Fruit fly (Drosophila melanogaster) whole organism, pupa: ENCODE data around the gene CG32365.

Experiments used
- CG10348 ChIP-seq: fragments of 200-800 bp; sonication (Bioruptor generic); IDR thresholded peaks from 2 replicates; pipeline ENCODE4 v1.3.6; 2022; ENCODE audit warnings: missing biosample characterization, missing genetic modification characterization
- CG12605 ChIP-seq: fragments of 200-800 bp; sonication (Bioruptor generic); IDR thresholded peaks from 2 replicates; pipeline ENCODE4 v1.3.6; 2022; ENCODE audit warnings: missing biosample characterization, missing genetic modification characterization
- CG13204 ChIP-seq: fragments of 200-800 bp; sonication (Bioruptor generic); optimal IDR thresholded peaks from 2 replicates; lab custom pipeline; 2018; ENCODE audit warnings: missing biosample characterization, mild to moderate bottlenecking, missing genetic modification characterization, moderate library complexity
- CG14655 ChIP-seq: fragments of 200-800 bp; sonication (Bioruptor generic); optimal IDR thresholded peaks from 3 replicates; lab custom pipeline; 2017; ENCODE audit warnings: mild to moderate bottlenecking, missing biosample characterization, missing genetic modification reagents, missing genetic modification characterization
- CG15710 ChIP-seq: fragments of 200-800 bp; sonication (Bioruptor generic); optimal IDR thresholded peaks from 2 replicates; lab custom pipeline; 2018; ENCODE audit warnings: missing biosample characterization, mild to moderate bottlenecking, missing genetic modification characterization, moderate library complexity
- CG17806 ChIP-seq: fragments of 200-800 bp; sonication (Bioruptor generic); optimal IDR thresholded peaks from 2 replicates; lab custom pipeline; 2018; ENCODE audit warnings: missing biosample characterization, mild to moderate bottlenecking, missing genetic modification characterization, moderate library complexity
- CG32121 ChIP-seq: fragments of 200-800 bp; sonication (Bioruptor generic); IDR thresholded peaks from 2 replicates; pipeline ENCODE4 v1.3.6; 2022; ENCODE audit warnings: missing biosample characterization, missing genetic modification characterization
- CG34367 ChIP-seq: fragments of 200-800 bp; sonication (Bioruptor generic); optimal IDR thresholded peaks from 2 replicates; lab custom pipeline; 2018; ENCODE audit warnings: missing biosample characterization, mild to moderate bottlenecking, missing genetic modification characterization
- CG4496 ChIP-seq: fragments of 200-800 bp; sonication (Bioruptor generic); IDR thresholded peaks from 3 replicates; pipeline ENCODE4 v1.3.6; 2022; ENCODE audit warnings: missing biosample characterization, missing genetic modification characterization
- CG8159 ChIP-seq: fragments of 200-800 bp; sonication (Bioruptor generic); optimal IDR thresholded peaks from 3 replicates; lab custom pipeline; 2018; ENCODE audit warnings: missing biosample characterization, mild to moderate bottlenecking, missing genetic modification characterization, moderate library complexity
- CG8301 ChIP-seq: fragments of 200-800 bp; sonication (Bioruptor generic); optimal IDR thresholded peaks from 2 replicates; lab custom pipeline; 2018; ENCODE audit warnings: missing biosample characterization, mild to moderate bottlenecking, missing genetic modification characterization
- CG9948 ChIP-seq: fragments of 200-800 bp; sonication (Bioruptor generic); optimal IDR thresholded peaks from 2 replicates; lab custom pipeline; 2018; ENCODE audit warnings: missing biosample characterization, mild to moderate bottlenecking, missing genetic modification characterization, moderate library complexity
- D1 ChIP-seq: fragments of 200-800 bp; sonication (Bioruptor generic); optimal IDR thresholded peaks from 2 replicates; lab custom pipeline; 2018; ENCODE audit warnings: missing biosample characterization, mild to moderate bottlenecking, missing genetic modification characterization, moderate library complexity
- EcR ChIP-seq: fragments of 200-800 bp; sonication (Bioruptor generic); optimal IDR thresholded peaks from 3 replicates; lab custom pipeline; 2019; ENCODE audit warnings: missing biosample characterization, missing genetic modification characterization, mild to moderate bottlenecking, moderate library complexity, missing genetic modification reagents
- Ets98B ChIP-seq: fragments of 200-800 bp; sonication (Bioruptor generic); IDR thresholded peaks from 2 replicates; pipeline ENCODE4 v1.3.6; 2022; ENCODE audit warnings: missing biosample characterization, missing genetic modification characterization
- Pif1A ChIP-seq: fragments of 200-800 bp; sonication (Bioruptor generic); optimal IDR thresholded peaks from 3 replicates; lab custom pipeline; 2016; ENCODE audit warnings: missing biosample characterization, missing genetic modification characterization
- Pif1B ChIP-seq: fragments of 200-800 bp; sonication (Bioruptor generic); optimal IDR thresholded peaks from 3 replicates; lab custom pipeline; 2016; ENCODE audit warnings: missing biosample characterization, missing genetic modification characterization
- Snoo ChIP-seq: fragments of 200-800 bp; sonication (Bioruptor generic); optimal IDR thresholded peaks from 3 replicates; lab custom pipeline; 2017; ENCODE audit warnings: missing biosample characterization, mild to moderate bottlenecking, missing genetic modification characterization, inconsistent platforms
- fd96Ca ChIP-seq: fragments of 200-800 bp; sonication (Bioruptor generic); IDR thresholded peaks from 3 replicates; pipeline ENCODE4 v1.3.6; 2022; ENCODE audit warnings: missing biosample characterization, missing genetic modification characterization
- gl ChIP-seq: fragments of 200-800 bp; sonication (Bioruptor generic); optimal IDR thresholded peaks from 2 replicates; lab custom pipeline; 2018; ENCODE audit warnings: missing biosample characterization, mild to moderate bottlenecking, missing genetic modification characterization
- rn ChIP-seq: fragments of 200-800 bp; sonication (Bioruptor generic); IDR thresholded peaks from 2 replicates; pipeline ENCODE4 v1.3.6; 2022; ENCODE audit warnings: missing biosample characterization, missing genetic modification characterization

The CG32365 gene

DNA sequence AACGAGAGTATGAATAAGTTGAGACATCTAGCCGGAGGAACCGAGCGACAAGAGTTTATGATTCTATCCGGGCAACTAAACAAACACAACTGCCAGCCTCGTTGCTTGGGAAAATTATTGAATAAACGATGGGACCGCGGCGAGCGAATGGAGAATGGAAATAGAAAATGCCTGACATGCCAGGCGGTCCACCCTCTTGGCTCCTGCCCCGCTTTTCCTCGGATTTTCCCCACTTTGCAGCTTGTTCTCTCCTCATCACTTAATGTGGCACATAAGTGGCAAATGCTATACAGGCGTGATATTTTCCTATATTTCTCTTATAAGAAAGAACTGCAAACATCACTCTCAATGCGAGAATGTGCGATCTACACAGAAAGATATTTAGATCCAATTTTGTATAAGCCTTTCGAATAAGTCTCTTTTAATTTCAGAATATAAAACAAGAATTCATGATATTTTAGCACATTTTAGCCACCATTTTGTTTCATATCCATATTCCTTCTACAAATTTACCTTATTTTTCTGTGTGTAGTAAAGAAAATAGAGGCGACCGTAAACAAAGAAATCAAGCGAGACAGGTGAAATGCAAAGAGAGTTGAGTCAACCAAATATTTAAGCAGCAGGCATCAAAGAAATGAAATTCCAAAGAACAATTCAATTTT, 34.8 kb downstream of the CG32365 start:
- TF ChIP-seq CG14655 (GFP tag; lab: Kevin White, UChicago) (peak; percentile 82), CG12605 (GFP tag; lab: Robert Waterston, UW) (peak; percentile 58; the same call in 1 of the 2 replicates), CG13204 (GFP tag; lab: Kevin White, UChicago) (no peak), fd96Ca (no peak), Ets98B (GFP tag; lab: Robert Waterston, UW) (peak; percentile 83), EcR (GFP tag; lab: Kevin White, UChicago) (no peak), CG4496 (GFP tag; lab: Robert Waterston, UW) (peak; percentile 79; the same call in 2 of the 3 replicates), Pif1B (GFP tag; lab: Kevin White, UChicago) (peak; percentile 51), CG8301 (tag; lab: Kevin White, UChicago) (peak; percentile 82), rn (GFP tag; lab: Robert Waterston, UW) (0 out of 2 replicates have a peak, but pooled peaks have one; percentile 14), CG32121 (GFP tag; lab: Robert Waterston, UW) (peak; percentile 79), Pif1A (GFP tag; lab: Kevin White, UChicago) (peak; percentile 71), gl (no peak)

DNA sequence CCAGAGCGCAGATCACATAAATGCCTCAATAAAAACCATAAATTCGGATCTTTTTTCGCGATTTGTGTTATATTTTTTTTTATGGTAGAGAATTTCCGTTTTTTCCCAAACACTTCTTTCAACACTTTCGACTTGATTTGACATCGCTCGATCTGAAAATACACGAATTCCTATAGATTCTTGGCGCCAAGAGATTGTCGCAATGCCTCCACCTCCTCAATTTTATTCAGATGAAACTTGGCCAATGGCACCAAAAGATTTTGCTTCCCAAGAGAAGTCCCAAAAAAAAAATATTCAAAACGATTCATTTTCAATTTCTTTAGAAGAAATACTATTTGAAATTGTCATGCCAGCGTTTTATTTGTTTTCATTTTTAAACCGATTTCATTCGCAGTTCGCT, 35.7 kb downstream of the CG32365 start:
- TF ChIP-seq fd96Ca, result no peak
- TF ChIP-seq gl, result no peak
- TF ChIP-seq CG34367, result no peak
- no peak for TF ChIP-seq CG12605 (GFP tag; lab: Robert Waterston, UW)
- no peak for TF ChIP-seq Pif1B (GFP tag; lab: Kevin White, UChicago)
- TF ChIP-seq Ets98B (GFP tag; lab: Robert Waterston, UW), result no peak
- no peak for TF ChIP-seq CG14655 (GFP tag; lab: Kevin White, UChicago)
- TF ChIP-seq EcR (GFP tag; lab: Kevin White, UChicago), result no peak
- no peak for TF ChIP-seq CG15710
- no peak for TF ChIP-seq Snoo (tag; lab: Kevin White, UChicago)
- TF ChIP-seq, all 21 proteins: peak for 0

DNA sequence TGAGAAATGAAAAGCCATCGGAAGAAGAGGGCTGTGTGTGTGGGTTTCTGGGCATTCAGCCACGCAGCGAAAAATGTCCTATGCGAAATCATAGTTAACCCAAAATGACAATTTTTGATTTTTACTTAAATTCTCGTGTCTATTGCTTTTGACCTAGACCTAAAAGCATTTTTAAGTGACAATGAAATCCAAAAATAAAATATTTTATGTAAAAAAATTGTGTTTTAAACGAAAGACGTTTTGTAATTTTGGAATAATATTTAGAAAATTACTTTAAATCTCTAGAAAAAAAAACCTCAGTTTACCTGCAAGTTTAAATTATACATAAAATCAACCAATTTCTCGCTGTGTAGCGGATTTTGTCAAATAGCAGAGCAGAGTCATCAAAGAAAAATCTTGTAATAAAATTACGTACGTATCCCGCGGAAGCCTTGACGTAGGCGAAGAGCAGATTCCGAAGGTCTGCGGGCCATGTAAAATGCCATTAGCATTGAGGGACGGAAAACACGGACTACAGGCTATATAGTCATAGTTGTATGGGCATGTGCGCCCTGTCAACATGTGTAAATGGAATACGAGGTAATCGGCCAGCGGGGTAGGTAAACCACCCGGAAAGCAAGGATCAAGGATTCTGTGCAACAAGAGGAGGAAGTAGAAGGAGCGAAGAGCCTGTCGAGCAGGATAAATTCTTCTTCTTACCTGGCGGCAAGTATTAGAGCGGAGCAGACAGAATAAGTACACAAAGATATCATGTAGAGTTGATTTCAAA, 41.0 kb downstream of the CG32365 start:
- TF ChIP-seq CG14655 (GFP tag; lab: Kevin White, UChicago), result peak; percentile 24
- TF ChIP-seq CG8301 (tag; lab: Kevin White, UChicago), result no peak

DNA sequence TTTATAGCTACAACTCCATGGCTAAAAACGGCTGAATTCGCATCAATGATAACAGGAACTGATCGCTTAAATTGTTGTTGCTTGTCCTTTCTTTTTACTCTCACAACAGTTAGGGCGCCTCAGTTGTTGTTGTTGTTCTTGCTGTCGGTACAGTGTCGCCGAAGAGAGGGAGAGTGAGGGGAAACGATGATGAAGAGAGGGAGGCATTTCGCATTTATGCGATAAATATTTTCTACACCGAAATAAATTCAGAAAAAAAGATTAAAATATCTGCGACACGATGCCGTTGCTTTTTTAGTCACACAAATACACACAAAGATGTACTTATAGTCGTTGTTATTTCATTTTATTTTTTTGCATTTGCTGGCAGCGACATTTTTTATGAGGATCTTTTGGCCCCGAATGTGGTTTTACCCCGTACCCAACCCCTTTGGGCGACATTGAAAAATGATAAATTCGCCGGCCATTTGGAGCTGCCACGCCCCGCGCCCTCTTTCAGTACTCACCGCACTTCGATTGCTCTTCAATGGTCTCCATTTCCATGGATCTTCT, 42.1 kb downstream of the CG32365 start:
- TF ChIP-seq CG12605 (GFP tag; lab: Robert Waterston, UW) (no peak), Snoo (tag; lab: Kevin White, UChicago) (no peak)

DNA sequence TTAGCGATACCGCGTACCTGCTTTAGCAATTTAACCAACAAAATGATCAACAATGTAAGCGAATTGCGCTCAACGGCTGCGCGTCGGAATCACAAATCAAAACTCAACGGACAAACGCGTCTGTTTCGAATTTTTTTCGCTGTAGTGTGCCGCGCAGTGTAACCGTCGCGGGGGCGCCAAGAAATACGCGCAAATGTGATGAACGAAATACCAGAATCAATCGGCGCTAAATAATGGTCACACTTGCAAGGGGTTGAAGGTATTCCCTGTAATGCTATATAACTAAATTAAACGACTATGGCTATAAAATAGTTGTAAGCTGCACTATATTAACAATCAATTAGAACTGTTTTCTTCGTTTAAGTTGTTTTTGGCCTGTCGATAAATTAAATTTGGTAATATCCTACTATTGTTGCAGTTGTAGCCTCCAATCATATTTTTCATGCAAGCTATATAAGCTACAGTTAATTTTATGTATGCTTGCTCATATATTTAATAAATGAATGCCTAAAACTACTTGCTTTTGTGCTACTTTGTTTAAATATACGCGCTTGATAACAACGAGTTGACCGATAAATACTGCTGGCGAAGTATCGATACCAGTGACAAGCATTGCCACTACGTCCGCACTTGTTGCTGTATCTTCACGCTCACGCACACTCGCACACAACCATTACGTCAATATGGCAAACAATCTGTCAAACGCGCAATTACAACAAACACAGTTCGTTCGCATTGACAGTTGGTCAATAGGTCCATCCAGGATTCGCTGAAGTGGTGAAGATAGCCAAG, 43.1 kb downstream of the CG32365 start, which contains the start of the genes pbl and CG8281:
Gene pbl, minus strand, starts transcription at position 190 of the 792 bp plus-strand sequence.
Gene CG8281, plus strand, starts transcription at position 699 of the 792 bp plus-strand sequence.
- TF ChIP-seq CG8159 (tag; lab: Kevin White, UChicago) (peak; percentile 7), CG10348 (no peak), CG12605 (GFP tag; lab: Robert Waterston, UW) (peak; percentile 44), fd96Ca (peak; percentile 10; the same call in 1 of the 3 replicates), Pif1A (GFP tag; lab: Kevin White, UChicago) (no peak), CG34367 (peak; percentile 26), CG32121 (GFP tag; lab: Robert Waterston, UW) (0 out of 2 replicates have a peak, but pooled peaks have one; percentile 43), rn (GFP tag; lab: Robert Waterston, UW) (peak; percentile 27; the same call in 1 of the 2 replicates), CG4496 (GFP tag; lab: Robert Waterston, UW) (peak; percentile 71), CG14655 (GFP tag; lab: Kevin White, UChicago) (no peak), CG8301 (tag; lab: Kevin White, UChicago) (peak; percentile 26), CG9948 (tag; lab: Kevin White, UChicago) (peak; percentile 0), CG13204 (GFP tag; lab: Kevin White, UChicago) (no peak), EcR (GFP tag; lab: Kevin White, UChicago) (no peak), Pif1B (GFP tag; lab: Kevin White, UChicago) (no peak), Ets98B (GFP tag; lab: Robert Waterston, UW) (peak; percentile 56), CG15710 (peak; percentile 41), D1 (no peak), CG17806 (tag; lab: Kevin White, UChicago) (peak; percentile 26), Snoo (tag; lab: Kevin White, UChicago) (no peak)
- TF ChIP-seq, all 21 proteins: peak for 12
